Fruit fly (Drosophila melanogaster): ENCODE measurements around the gene CG8840.
"Not testable (repeated sequence)": the region's sequence is repeated elsewhere in the genome, so short reads cannot be mapped to it uniquely, and the experiment has no call there.

The CG8840 gene

dm6 chr2L:3376684-3377086, 33.7 kb upstream of the CG8840 start, which contains the start of the genes CG9662 and Ptpa (continued):
- TF ChIP-seq H2.0 (GFP tag; IDR thresholded peaks at IDR 0.05): peak; percentile 88
- no peak for TF ChIP-seq grn (GFP tag; optimal IDR thresholded peaks at IDR 0.05)
- peak; percentile 79 for TF ChIP-seq hkb (optimal IDR thresholded peaks at IDR 0.05)
- peak; percentile 70 for TF ChIP-seq hkb (GFP tag; IDR thresholded peaks at IDR 0.05)
- peak; percentile 90 for TF ChIP-seq CG34422 (GFP tag; IDR thresholded peaks at IDR 0.05)
- TF ChIP-seq dimm (GFP tag; IDR thresholded peaks at IDR 0.05): peak; percentile 26; the same call in 1 of the 2 replicates
- no peak for TF ChIP-seq Fer1 (GFP tag; optimal IDR thresholded peaks at IDR 0.05)
- peak; percentile 59 for TF ChIP-seq CG3995 (GFP tag; optimal IDR thresholded peaks at IDR 0.05)
- TF ChIP-seq insv (GFP tag; optimal IDR thresholded peaks at IDR 0.05): peak in 1 of 2 experiments; percentile 17
- TF ChIP-seq Eip74EF (GFP tag; optimal IDR thresholded peaks at IDR 0.05): no peak
- peak; percentile 72 for TF ChIP-seq Mrtf (GFP tag; IDR thresholded peaks at IDR 0.05)
- peak; percentile 44 for TF ChIP-seq schlank (tag; optimal IDR thresholded peaks at IDR 0.05)
- peak; percentile 62 for TF ChIP-seq CG4282 (GFP tag; optimal IDR thresholded peaks at IDR 0.05)
- TF ChIP-seq CG18619 (GFP tag; optimal IDR thresholded peaks at IDR 0.05): peak; percentile 68
- TF ChIP-seq YL-1 (GFP tag; optimal IDR thresholded peaks at IDR 0.05): peak; percentile 46
- peak; percentile 88 for TF ChIP-seq chn (GFP tag; optimal IDR thresholded peaks at IDR 0.05)
- TF ChIP-seq amos (GFP tag; IDR thresholded peaks at IDR 0.05; ENCODE audit: partially characterized antibody): peak; percentile 87
- TF ChIP-seq oc (tag; optimal IDR thresholded peaks at IDR 0.05): no peak
- TF ChIP-seq CG13296 (GFP tag; optimal IDR thresholded peaks at IDR 0.05): peak; percentile 23
- TF ChIP-seq CG15514 (GFP tag; optimal IDR thresholded peaks at IDR 0.05): peak; percentile 68
- no peak for TF ChIP-seq CG6854 (GFP tag; optimal IDR thresholded peaks at IDR 0.05)
- TF ChIP-seq wdn (GFP tag; IDR thresholded peaks at IDR 0.05): peak; percentile 79
- TF ChIP-seq D19A (tag; optimal IDR thresholded peaks at IDR 0.05): peak; percentile 46
- peak; percentile 89 for TF ChIP-seq CG1602 (GFP tag; optimal IDR thresholded peaks at IDR 0.05)
- peak; percentile 76 for TF ChIP-seq CG1792 (GFP tag; optimal IDR thresholded peaks at IDR 0.05)
- peak; percentile 85 for TF ChIP-seq CG12659 (GFP tag; optimal IDR thresholded peaks at IDR 0.05)
- peak; percentile 58; the same call in 1 of the 3 replicates for TF ChIP-seq H15 (GFP tag; IDR thresholded peaks at IDR 0.05)
- TF ChIP-seq sr (GFP tag; IDR thresholded peaks at IDR 0.05): peak; percentile 59; the same call in 1 of the 3 replicates

dm6 chr2L:3387643-3388042, 22.7 kb upstream of the CG8840 start, which contains the start of gene Sfp23F:
Gene Sfp23F, minus strand, starts transcription at chr2L:3387743.
- TF ChIP-seq CrebB (tag; optimal IDR thresholded peaks at IDR 0.05) (no peak), sima (GFP tag; optimal IDR thresholded peaks at IDR 0.05) (no peak), CG12744 (GFP tag; optimal IDR thresholded peaks at IDR 0.05) (no peak), CG11695 (GFP tag; IDR thresholded peaks at IDR 0.05) (no peak)

- TF ChIP-seq CG1024 (GFP tag; IDR thresholded peaks at IDR 0.05); H15 (GFP tag; IDR thresholded peaks at IDR 0.05); CG15269 (tag; optimal IDR thresholded peaks at IDR 0.05): not testable (repeated sequence)
Measured at dm6 chr2L:3388396-3388795, 22.0 kb upstream of the CG8840 start, which contains the start of gene CG42460. Gene CG42460, minus strand, starts transcription at chr2L:3388496.

dm6 chr2L:3397594-3398073, 12.7 kb upstream of the CG8840 start, which contains the start of gene CG34175:
Gene CG34175, plus strand, starts transcription at chr2L:3398023.
- no peak for TF ChIP-seq D19A (tag; optimal IDR thresholded peaks at IDR 0.05)
- TF ChIP-seq ATbp (GFP tag; optimal IDR thresholded peaks at IDR 0.05): peak; percentile 3
- peak; percentile 7 for TF ChIP-seq CG15269 (tag; optimal IDR thresholded peaks at IDR 0.05)
- peak; percentile 4 for TF ChIP-seq HHEX (GFP tag; optimal IDR thresholded peaks at IDR 0.05)
- peak; percentile 16 for TF ChIP-seq Hmr (GFP tag; optimal IDR thresholded peaks at IDR 0.05)
- TF ChIP-seq tin (GFP tag; optimal IDR thresholded peaks at IDR 0.05): no peak
- peak; percentile 63 for TF ChIP-seq gem (tag; optimal IDR thresholded peaks at IDR 0.05)
- TF ChIP-seq Fer3 (tag; optimal IDR thresholded peaks at IDR 0.05): no peak
- peak; percentile 62 for TF ChIP-seq PHDP (tag; optimal IDR thresholded peaks at IDR 0.05)
- TF ChIP-seq insv (GFP tag; optimal IDR thresholded peaks at IDR 0.05): no peak
- TF ChIP-seq CG31365 (tag; optimal IDR thresholded peaks at IDR 0.05): peak; percentile 16
- TF ChIP-seq CoRest (tag; optimal IDR thresholded peaks at IDR 0.05): peak; percentile 0
- TF ChIP-seq CG17802 (tag; optimal IDR thresholded peaks at IDR 0.05): peak; percentile 5
- TF ChIP-seq Blimp-1 (GFP tag; optimal IDR thresholded peaks at IDR 0.05): peak; percentile 51
- peak; percentile 27 for TF ChIP-seq CG18764 (GFP tag; optimal IDR thresholded peaks at IDR 0.05)

Measured in whole organism, embryonic.